Worm (Caenorhabditis elegans) whole organism, young adult: ENCODE results near the gene gst-20.
"Not testable (repeated sequence)": the region's sequence is repeated elsewhere in the genome, so short reads cannot be mapped to it uniquely, and the experiment has no call there.

Source experiments
- K11D2.4 ChIP-seq: fragments of 200-800 bp; sonication (Bioruptor generic); IDR thresholded peaks from 2 replicates; pipeline ENCODE4 v1.3.6; 2022; ENCODE audit warnings: missing genetic modification reagents, missing genetic modification characterization, missing compliant biosample characterization
- Y53F4B.3 ChIP-seq: fragments of 200-800 bp; sonication (Bioruptor generic); IDR thresholded peaks from 2 replicates; pipeline ENCODE4 v1.3.6; 2022; ENCODE audit warnings: missing genetic modification reagents, missing genetic modification characterization, missing compliant biosample characterization
- akir-1 ChIP-seq: fragments of 200-800 bp; sonication (Bioruptor generic); optimal IDR thresholded peaks from 2 replicates; lab custom pipeline; 2018; ENCODE audit warnings: mild to moderate bottlenecking, missing genetic modification characterization, moderate library complexity, missing compliant biosample characterization
- atf-7 ChIP-seq: sonication (generic microtip); optimal IDR thresholded peaks from 2 replicates; lab custom pipeline; 2017; ENCODE audit warnings: mild to moderate bottlenecking, missing genetic modification characterization, missing compliant biosample characterization
- egl-18 ChIP-seq: fragments of 200-800 bp; sonication (Bioruptor generic); IDR thresholded peaks from 2 replicates; pipeline ENCODE4 v1.3.6; 2022; ENCODE audit warnings: missing genetic modification reagents, missing genetic modification characterization, missing compliant biosample characterization
- fkh-3 ChIP-seq: sonication (generic microtip); optimal IDR thresholded peaks from 2 replicates; lab custom pipeline; 2016; ENCODE audit warnings: mild to moderate bottlenecking, missing genetic modification characterization, missing compliant biosample characterization
- him-1 ChIP-seq: sonication (generic microtip); optimal IDR thresholded peaks from 2 replicates; lab custom pipeline; 2016; ENCODE audit warnings: missing genotype, missing genetic modification reagents, missing genetic modification characterization, missing compliant biosample characterization
- lin-54 ChIP-seq: fragments of 200-800 bp; sonication (Bioruptor generic); optimal IDR thresholded peaks from 2 replicates; lab custom pipeline; 2018; ENCODE audit warnings: mild to moderate bottlenecking, missing genetic modification characterization, missing compliant biosample characterization
- lsy-27 ChIP-seq: sonication (generic microtip); optimal IDR thresholded peaks from 2 replicates; lab custom pipeline; 2017; ENCODE audit warnings: missing genetic modification characterization, mild to moderate bottlenecking, missing compliant biosample characterization, antibody characterized with exemption, missing genotype, borderline replicate concordance; ENCODE audit not compliant: insufficient read depth
- pha-4 ChIP-seq: fragments of 150-350 bp; sonication (generic microtip); optimal IDR thresholded peaks from 2 replicates; lab custom pipeline; 2014; ENCODE audit warnings: missing biosample characterization, missing genetic modification reagents, missing genetic modification characterization
- snpc-1.1 ChIP-seq: sonication (generic microtip); optimal IDR thresholded peaks from 2 replicates; lab custom pipeline; 2017; ENCODE audit warnings: missing genetic modification characterization, mild to moderate bottlenecking, missing compliant biosample characterization, antibody characterized with exemption, moderate library complexity, missing genotype, missing genetic modification reagents; ENCODE audit not compliant: insufficient read depth
- zim-3 ChIP-seq: sonication (generic microtip); optimal IDR thresholded peaks from 2 replicates; lab custom pipeline; 2017; ENCODE audit warnings: mild to moderate bottlenecking, missing genetic modification characterization, moderate library complexity, missing compliant biosample characterization
- ztf-28 ChIP-seq: fragments of 200-800 bp; sonication (Bioruptor generic); IDR thresholded peaks from 2 replicates; pipeline ENCODE4 v1.3.6; 2022; ENCODE audit warnings: missing genetic modification reagents, missing genetic modification characterization, missing compliant biosample characterization

ce11 chrII:13658424-13658823, 48.8 kb upstream of the gst-20 start:
- not testable (repeated sequence) for TF ChIP-seq fkh-3 (tag; lab: Kevin White, UChicago); zim-3 (tag; lab: Kevin White, UChicago); lin-54; him-1 (tag; lab: Kevin White, UChicago); pha-4; atf-7 (tag; lab: Kevin White, UChicago); egl-18 (GFP tag; lab: Robert Waterston, UW); K11D2.4 (GFP tag; lab: Robert Waterston, UW); lsy-27 (tag; lab: Kevin White, UChicago); akir-1 (GFP tag; lab: Kevin White, UChicago); snpc-1.1 (tag; lab: Kevin White, UChicago); ztf-28 (GFP tag; lab: Robert Waterston, UW); Y53F4B.3 (GFP tag; lab: Robert Waterston, UW)
